Fruit fly (Drosophila melanogaster) whole organism, prepupa: Measurements from ENCODE around the gene Ppi1.

Experiments
- CG11294 ChIP-seq: fragments of 200-800 bp; sonication (Bioruptor generic); IDR thresholded peaks from 2 replicates; pipeline ENCODE4 v1.3.6; 2022; ENCODE audit warnings: missing biosample characterization, missing genetic modification characterization
- CG6276 ChIP-seq: fragments of 200-800 bp; sonication (Bioruptor generic); optimal IDR thresholded peaks from 2 replicates; lab custom pipeline; 2017; ENCODE audit warnings: missing biosample characterization, mild to moderate bottlenecking, missing genetic modification characterization
- OdsH ChIP-seq: fragments of 200-800 bp; sonication (Bioruptor generic); optimal IDR thresholded peaks from 3 replicates; lab custom pipeline; 2016; ENCODE audit warnings: missing biosample characterization, missing genetic modification characterization
- acj6 ChIP-seq: fragments of 200-800 bp; sonication (Bioruptor generic); optimal IDR thresholded peaks from 3 replicates; lab custom pipeline; 2016; ENCODE audit warnings: missing biosample characterization, missing genetic modification characterization

- TF ChIP-seq acj6 = no peak
- no peak for TF ChIP-seq CG6276 (GFP tag; lab: Kevin White, UChicago)
- TF ChIP-seq OdsH (GFP tag; lab: Kevin White, UChicago) = no peak
- TF ChIP-seq CG11294 (GFP tag; lab: Robert Waterston, UW) = no peak
These were observed 46.2 kb upstream of the Ppi1 start for dm6 chr3R:30175045-30175589.
